Fruit fly (Drosophila melanogaster): Measurements from ENCODE around the gene SA1.
A peak's percentile ranks its signal among the peaks of the same experiment; 100 is the strongest.

Gene SA1

dm6 chr2L:6966309-6966708, 16.1 kb downstream of the SA1 start (continued):
- TF ChIP-seq CG15011 (GFP tag; optimal IDR thresholded peaks at IDR 0.05) = no peak
- TF ChIP-seq ttk (GFP tag; IDR thresholded peaks at IDR 0.05) = no peak
- no peak for TF ChIP-seq CG5245 (GFP tag; optimal IDR thresholded peaks at IDR 0.05)
- TF ChIP-seq pum (GFP tag; optimal IDR thresholded peaks at IDR 0.05) = no peak
- no peak for TF ChIP-seq Rx (GFP tag; IDR thresholded peaks at IDR 0.05)
- TF ChIP-seq tgo (GFP tag; IDR thresholded peaks at IDR 0.05) = no peak
- no peak for TF ChIP-seq CG11085 (GFP tag; IDR thresholded peaks at IDR 0.05)
- no peak for TF ChIP-seq pan (optimal IDR thresholded peaks at IDR 0.05)
- TF ChIP-seq pan (GFP tag; optimal IDR thresholded peaks at IDR 0.05 in 1 of 2, IDR thresholded peaks at IDR 0.05 in 1 of 2) = no peak
- no peak for TF ChIP-seq CG7928 (GFP tag; optimal IDR thresholded peaks at IDR 0.05)
- peak; percentile 95 for TF ChIP-seq CG32767 (GFP tag; IDR thresholded peaks at IDR 0.05)
- TF ChIP-seq CG32772 (GFP tag; IDR thresholded peaks at IDR 0.05) = no peak
- TF ChIP-seq dmrt99B (tag; optimal IDR thresholded peaks at IDR 0.05) = no peak
- TF ChIP-seq CG6791 (GFP tag; IDR thresholded peaks at IDR 0.05; ENCODE audit: partially characterized antibody) = peak; percentile 68
- no peak for TF ChIP-seq Sox102F (GFP tag; optimal IDR thresholded peaks at IDR 0.05)
- no peak for TF ChIP-seq CG6765 (GFP tag; optimal IDR thresholded peaks at IDR 0.05)
- no peak for TF ChIP-seq Abd-B (GFP tag; optimal IDR thresholded peaks at IDR 0.05)
- no peak for TF ChIP-seq fd96Cb (tag; optimal IDR thresholded peaks at IDR 0.05)
- TF ChIP-seq zen2 (GFP tag; IDR thresholded peaks at IDR 0.05; ENCODE audit: partially characterized antibody) = no peak
- no peak for TF ChIP-seq CG3407 (GFP tag; optimal IDR thresholded peaks at IDR 0.05)
- no peak for TF ChIP-seq CrebB (tag; optimal IDR thresholded peaks at IDR 0.05)
- TF ChIP-seq Stat92E (GFP tag; optimal IDR thresholded peaks at IDR 0.05) = no peak
- TF ChIP-seq Med (GFP tag) = peak; percentile 43
- TF ChIP-seq TFAM (GFP tag; optimal IDR thresholded peaks at IDR 0.05) = no peak
- no peak for TF ChIP-seq schlank (tag; optimal IDR thresholded peaks at IDR 0.05)
- TF ChIP-seq sug (tag; optimal IDR thresholded peaks at IDR 0.05) = peak; percentile 5
- peak; percentile 20; the same call in 1 of the 3 replicates for TF ChIP-seq row (GFP tag; IDR thresholded peaks at IDR 0.05)
- TF ChIP-seq inv (GFP tag; IDR thresholded peaks at IDR 0.05; ENCODE audit: partially characterized antibody) = no peak
- TF ChIP-seq CG5180 (GFP tag; optimal IDR thresholded peaks at IDR 0.05) = no peak
- TF ChIP-seq CG9817 (tag; optimal IDR thresholded peaks at IDR 0.05) = no peak
- TF ChIP-seq dimm (GFP tag; IDR thresholded peaks at IDR 0.05) = no peak
- TF ChIP-seq dan (GFP tag; IDR thresholded peaks at IDR 0.05) = no peak
- peak; percentile 99 for TF ChIP-seq CG8290 (GFP tag; optimal IDR thresholded peaks at IDR 0.05)
- peak; percentile 30 to 87 for TF ChIP-seq CG8290 (tag; optimal IDR thresholded peaks at IDR 0.05)
- peak; percentile 84 for TF ChIP-seq cg (GFP tag; optimal IDR thresholded peaks at IDR 0.05)
- TF ChIP-seq CG7372 (GFP tag; IDR thresholded peaks at IDR 0.05) = no peak
- TF ChIP-seq Dip2 (GFP tag; IDR thresholded peaks at IDR 0.05) = no peak
- TF ChIP-seq CG6654 (GFP tag; optimal IDR thresholded peaks at IDR 0.05) = no peak
- TF ChIP-seq ewg (GFP tag; optimal IDR thresholded peaks at IDR 0.05) = peak; percentile 85
- TF ChIP-seq gt (GFP tag; IDR thresholded peaks at IDR 0.05) = no peak
- TF ChIP-seq Spps (tag; optimal IDR thresholded peaks at IDR 0.05) = no peak
- TF ChIP-seq CG8765 (GFP tag; IDR thresholded peaks at IDR 0.05) = 0 out of 2 replicates have a peak, but pooled peaks have one; percentile 9
- TF ChIP-seq ham (GFP tag; IDR thresholded peaks at IDR 0.05) = no peak
- TF ChIP-seq CG12155 (GFP tag; optimal IDR thresholded peaks at IDR 0.05) = no peak

Data from whole organism, embryonic.